Fruit fly (Drosophila melanogaster) S2 (cell line): ENCODE data around the gene Art1.

ENCODE experiments used
- CG8478 ChIP-seq: fragments of >200 bp; optimal IDR thresholded peaks from 2 replicates; lab custom pipeline; 2018
- CTCF ChIP-seq, 2 experiments: fragments of >200 bp; optimal IDR thresholded peaks; 2 replicates each; lab custom pipeline; 2018

DNA sequence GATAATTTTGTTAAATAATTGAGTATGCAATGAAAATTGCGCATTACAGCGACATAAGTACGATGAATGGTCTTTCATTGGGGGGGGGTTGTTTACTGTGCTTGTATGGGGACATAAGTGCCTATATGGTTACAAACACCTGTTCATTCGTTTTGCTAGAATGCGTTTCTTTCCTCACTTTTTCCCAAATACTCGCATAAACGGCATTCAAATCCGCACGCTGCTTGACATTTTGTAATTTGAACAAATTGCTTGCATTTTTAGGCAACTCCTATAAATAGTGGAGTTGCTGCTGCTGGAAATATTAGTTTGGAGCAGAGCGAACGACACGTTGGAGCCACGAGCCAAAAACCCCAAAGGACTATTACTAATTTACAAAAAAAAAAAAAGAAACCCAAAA, 8.8 kb downstream of the Art1 start, which contains the start of gene Desi:
- TF ChIP-seq CTCF (optimal IDR thresholded peaks at IDR 0.05; lab: Kevin White, UChicago), result no peak
- TF ChIP-seq CG8478 (lab: Kevin White, UChicago), result no peak
